Worm (Caenorhabditis elegans): Measurements from ENCODE around the gene ZK1236.9.
A peak's percentile ranks its signal among the peaks of the same experiment; 100 is the strongest.

The ZK1236.9 gene

DNA sequence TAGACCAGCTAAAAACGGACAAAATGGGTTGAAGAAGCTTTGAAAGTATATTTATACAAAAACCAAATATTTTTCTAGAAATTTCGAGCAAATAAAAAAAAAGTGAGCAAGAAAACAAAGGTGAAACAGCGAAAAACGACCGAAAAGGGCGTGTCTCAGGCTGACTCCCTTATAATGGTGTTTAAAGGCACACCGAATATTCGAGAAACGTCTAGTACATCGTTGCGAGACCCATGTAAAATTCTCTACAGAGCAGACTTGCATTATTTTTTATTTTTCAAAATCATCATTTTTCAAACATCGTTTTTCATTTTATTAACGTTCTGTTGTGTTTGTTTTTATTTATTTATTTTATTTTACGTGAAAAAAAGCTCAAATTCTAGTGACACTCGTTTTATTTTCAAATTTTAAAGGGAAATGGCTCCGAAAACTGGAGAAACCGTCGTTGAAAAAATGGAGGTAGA lies 12.0 kb upstream of the ZK1236.9 start, which contains the start of gene rpn-3 (continued):
- TF ChIP-seq unc-130 (GFP tag; optimal IDR thresholded peaks at IDR 0.05) (peak; percentile 74), lsy-2 (tag; optimal IDR thresholded peaks at IDR 0.05) (peak; percentile 91 to 98), nhr-10 (tag; optimal IDR thresholded peaks at IDR 0.05) (peak; percentile 53), lin-1 (GFP tag; IDR thresholded peaks at IDR 0.05) (peak; percentile 68; the same call in 1 of the 2 replicates), mep-1 (tag; optimal IDR thresholded peaks at IDR 0.05) (peak; percentile 98), rbr-2 (tag; optimal IDR thresholded peaks at IDR 0.05) (peak; percentile 95), lin-15B (tag; optimal IDR thresholded peaks at IDR 0.05) (peak; percentile 73), lin-29 (GFP tag; IDR thresholded peaks at IDR 0.05) (peak; percentile 74), mxl-3 (GFP tag; optimal IDR thresholded peaks at IDR 0.05) (peak; percentile 56), ctbp-1 (GFP tag; IDR thresholded peaks at IDR 0.05) (peak; percentile 81), dmd-6 (GFP tag; IDR thresholded peaks at IDR 0.05) (peak; percentile 91), aha-1 (tag) (peak; percentile 96), ama-1 (optimal IDR thresholded peaks at IDR 0.05) (peak; percentile 75), fkh-10 (GFP tag; optimal IDR thresholded peaks at IDR 0.05) (peak; percentile 89), daf-16 (GFP tag; optimal IDR thresholded peaks at IDR 0.05) (peak; percentile 73 to 96), daf-16 (tag; optimal IDR thresholded peaks at IDR 0.05) (peak; percentile 84), dmd-8 (GFP tag; IDR thresholded peaks at IDR 0.05) (no peak), nhr-25 (tag; optimal IDR thresholded peaks at IDR 0.05; ENCODE audit: borderline replicate concordance, insufficient read depth) (peak; percentile 70), lin-13 (GFP tag; optimal IDR thresholded peaks at IDR 0.05) (peak; percentile 93), nhr-11 (tag; optimal IDR thresholded peaks at IDR 0.05) (peak; percentile 98), arid-1 (GFP tag; conservative IDR thresholded peaks at IDR 0.05) (peak; percentile 89; the same call in 1 of the 2 replicates), gei-8 (GFP tag; optimal IDR thresholded peaks at IDR 0.05) (no peak), Y75B8A.6 (GFP tag; IDR thresholded peaks at IDR 0.05) (0 out of 2 replicates have a peak, but pooled peaks have one; percentile 8), php-3 (GFP tag; IDR thresholded peaks at IDR 0.05) (peak; percentile 58), nhr-42 (GFP tag; IDR thresholded peaks at IDR 0.05) (peak; percentile 72; the same call in 1 of the 2 replicates), saeg-2 (GFP tag; IDR thresholded peaks at IDR 0.05) (peak; percentile 82)

ce11 chrIII:8446534-8446933 lies 11.6 kb upstream of the ZK1236.9 start, which contains the start of gene hsp-110:
hsp-110 (minus strand) TSS chrIII:8446909.
- TF ChIP-seq F26F4.8 (GFP tag; conservative IDR thresholded peaks at IDR 0.05) (0 out of 2 replicates have a peak, but pooled peaks have one; percentile 6), vab-7 (GFP tag; IDR thresholded peaks at IDR 0.05) (peak; percentile 25; the same call in 1 of the 2 replicates), madf-5 (GFP tag; IDR thresholded peaks at IDR 0.05) (no peak), egl-43 (GFP tag; IDR thresholded peaks at IDR 0.05) (0 out of 2 replicates have a peak, but pooled peaks have one; percentile 22), mxl-3 (GFP tag; optimal IDR thresholded peaks at IDR 0.05) (no peak), snpc-1.2 (GFP tag; IDR thresholded peaks at IDR 0.05) (no peak; the same call in none of the 2 replicates), zag-1 (tag; optimal IDR thresholded peaks at IDR 0.05) (no peak), hif-1 (tag; optimal IDR thresholded peaks at IDR 0.05) (no peak), ZK546.5 (tag; optimal IDR thresholded peaks at IDR 0.05) (no peak), hlh-30 (tag; optimal IDR thresholded peaks at IDR 0.05; ENCODE audit: insufficient read depth) (no peak), aha-1 (tag) (no peak), spr-1 (tag; optimal IDR thresholded peaks at IDR 0.05) (no peak), arid-1 (GFP tag; conservative IDR thresholded peaks at IDR 0.05) (peak; percentile 21; the same call in 1 of the 2 replicates), dve-1 (tag; optimal IDR thresholded peaks at IDR 0.05; ENCODE audit: insufficient read depth) (no peak), unc-39 (tag; optimal IDR thresholded peaks at IDR 0.05) (no peak), zip-11 (GFP tag; IDR thresholded peaks at IDR 0.05) (no peak), ceh-20 (GFP tag; IDR thresholded peaks at IDR 0.05) (no peak), jun-1 (tag; optimal IDR thresholded peaks at IDR 0.05) (no peak), lim-7 (GFP tag; IDR thresholded peaks at IDR 0.05) (peak; percentile 84), ztf-7 (tag; optimal IDR thresholded peaks at IDR 0.05) (no peak)

All from whole organism, L4 larva.